Worm (Caenorhabditis elegans) whole organism, young adult: Measurements from ENCODE around the gene Y22D7AL.3.

Experiments used
- B0035.1 ChIP-seq: sonication (generic microtip); optimal IDR thresholded peaks from 2 replicates; lab custom pipeline; 2016; ENCODE audit warnings: missing genetic modification characterization, mild to moderate bottlenecking, missing compliant biosample characterization, missing genotype, missing genetic modification reagents
- chd-7 ChIP-seq: sonication (generic microtip); optimal IDR thresholded peaks from 2 replicates; lab custom pipeline; 2016; ENCODE audit warnings: mild to moderate bottlenecking, missing genetic modification characterization, moderate library complexity, missing compliant biosample characterization
- madf-10 ChIP-seq: sonication (generic microtip); optimal IDR thresholded peaks from 2 replicates; lab custom pipeline; 2016; ENCODE audit warnings: mild to moderate bottlenecking, missing genetic modification characterization, missing compliant biosample characterization
- snpc-4 ChIP-seq, 5 experiments: fragments of 150-350 bp in 1 of 5; sonication (generic microtip) in 4 of 5; optimal IDR thresholded peaks; 2 replicates each; lab custom pipeline; 2014 to 2018; ENCODE audit warnings: missing genetic modification characterization in 5 of 5, missing biosample characterization in 3 of 5, antibody characterized with exemption in 2 of 5, mild to moderate bottlenecking in 2 of 5, missing compliant biosample characterization in 2 of 5, missing genotype in 2 of 5, moderate library complexity in 2 of 5, missing genetic modification reagents in 1 of 5
- ztf-6 ChIP-seq: fragments of 200-800 bp; sonication (Bioruptor generic); IDR thresholded peaks from 2 replicates; pipeline ENCODE4 v1.3.6; 2022; ENCODE audit warnings: missing genetic modification reagents, missing genetic modification characterization, missing compliant biosample characterization

DNA sequence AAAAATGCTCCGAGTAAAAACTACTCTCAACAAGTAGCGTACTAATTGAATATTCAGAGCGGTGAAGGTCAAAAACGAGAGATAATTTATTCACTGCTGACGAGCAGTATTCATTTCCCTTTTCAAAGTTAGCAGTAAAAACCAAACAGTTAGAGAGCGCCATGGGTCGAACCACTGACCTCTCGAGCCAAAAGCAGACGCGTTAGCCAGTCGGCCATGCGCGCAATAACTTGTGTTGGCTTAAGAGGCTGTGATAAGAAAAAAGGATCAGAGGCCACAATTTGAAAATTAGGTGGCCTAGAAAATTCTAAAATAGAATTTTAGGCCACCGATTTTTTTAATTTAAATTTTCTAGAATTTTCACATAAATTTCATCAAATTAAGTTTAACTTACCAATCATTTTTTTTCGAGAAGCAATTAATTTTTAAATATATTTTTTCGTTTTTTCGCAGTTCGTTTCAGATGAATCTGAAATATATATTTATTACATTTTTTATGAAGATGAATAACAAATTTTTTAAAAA lies 40.5 kb upstream of the Y22D7AL.3 start, which contains the start of gene sms-3:
- TF ChIP-seq snpc-4 (GFP tag; optimal IDR thresholded peaks at IDR 0.05; lab: Kevin White, UChicago): peak; percentile 50
- TF ChIP-seq snpc-4 (tag; optimal IDR thresholded peaks at IDR 0.05; lab: Kevin White, UChicago): peak in 1 of 4 experiments; percentile 13
- TF ChIP-seq ztf-6 (GFP tag; lab: Robert Waterston, UW): no peak
- TF ChIP-seq madf-10 (tag; lab: Kevin White, UChicago): peak; percentile 44
- TF ChIP-seq B0035.1 (tag; lab: Kevin White, UChicago): peak; percentile 24
- peak; percentile 53 for TF ChIP-seq chd-7 (tag; lab: Kevin White, UChicago)
